Worm (Caenorhabditis elegans) whole organism, L1 larva: ENCODE results near the gene klp-12.
A peak's percentile ranks its signal among the peaks of the same experiment; 100 is the strongest.

Experiments used
- Y116A8C.19 ChIP-seq: sonication (generic microtip); optimal IDR thresholded peaks from 2 replicates; lab custom pipeline; 2016; ENCODE audit warnings: missing compliant biosample characterization, missing genetic modification characterization, borderline replicate concordance
- alr-1 ChIP-seq: fragments of 200-800 bp; sonication (Bioruptor generic); optimal IDR thresholded peaks from 2 replicates; lab custom pipeline; 2018; ENCODE audit warnings: borderline replicate concordance, mild to moderate bottlenecking, missing genetic modification characterization, missing compliant biosample characterization
- ceh-8 ChIP-seq: fragments of 200-800 bp; sonication (Bioruptor generic); optimal IDR thresholded peaks from 2 replicates; lab custom pipeline; 2018; ENCODE audit warnings: mild to moderate bottlenecking, missing genetic modification characterization, moderate library complexity, missing compliant biosample characterization
- ceh-82 ChIP-seq, 3 experiments: fragments of 150-350 bp in 1 of 3; sonication (generic microtip) in 2 of 3; optimal IDR thresholded peaks; 2 replicates each; lab custom pipeline; 2014 to 2017; ENCODE audit warnings: missing biosample characterization in 3 of 3, missing genetic modification characterization in 3 of 3
- ces-1 ChIP-seq: fragments of 150-350 bp; optimal IDR thresholded peaks from 2 replicates; lab custom pipeline; 2014; ENCODE audit warnings: missing biosample characterization, missing genetic modification reagents, missing genetic modification characterization
- dsc-1 ChIP-seq: sonication (generic microtip); optimal IDR thresholded peaks from 2 replicates; lab custom pipeline; 2016; ENCODE audit warnings: mild to moderate bottlenecking, missing genetic modification characterization, missing compliant biosample characterization
- egl-27 ChIP-seq, 2 experiments: fragments of 150-350 bp in 1 of 2; sonication (generic microtip); optimal IDR thresholded peaks; 3 replicates each; lab custom pipeline; 2017 to 2018; ENCODE audit warnings: missing biosample characterization in 2 of 2, missing genetic modification characterization in 2 of 2, missing genetic modification reagents in 2 of 2
- elt-2 ChIP-seq: sonication (generic microtip); optimal IDR thresholded peaks from 2 replicates; lab custom pipeline; 2016; ENCODE audit warnings: missing genetic modification characterization, mild to moderate bottlenecking, inconsistent platforms, missing compliant biosample characterization, missing genetic modification reagents
- elt-3 ChIP-seq, 6 experiments: fragments of 150-350 bp in 1 of 6; sonication (generic microtip); optimal IDR thresholded peaks; 2 replicates each; lab custom pipeline; 2017 to 2018; ENCODE audit warnings: missing biosample characterization in 6 of 6, missing genetic modification characterization in 6 of 6, inconsistent platforms in 1 of 6
- fkh-8 ChIP-seq: sonication (generic microtip); optimal IDR thresholded peaks from 2 replicates; lab custom pipeline; 2016; ENCODE audit warnings: mild to moderate bottlenecking, missing genetic modification characterization, missing compliant biosample characterization
- grh-1 ChIP-seq: fragments of 200-800 bp; sonication (Bioruptor generic); IDR thresholded peaks from 2 replicates; pipeline ENCODE4 v1.3.6; 2022; ENCODE audit warnings: missing genetic modification reagents, missing genetic modification characterization, missing compliant biosample characterization
- hpl-2 ChIP-seq: fragments of 150-350 bp; optimal IDR thresholded peaks from 2 replicates; lab custom pipeline; 2014; ENCODE audit warnings: missing biosample characterization, missing genetic modification reagents, missing genetic modification characterization
- lin-14 ChIP-seq: fragments of 200-800 bp; sonication (Bioruptor generic); optimal IDR thresholded peaks from 2 replicates; lab custom pipeline; 2018; ENCODE audit warnings: mild to moderate bottlenecking, missing genetic modification characterization, moderate library complexity, missing compliant biosample characterization
- lin-15B ChIP-seq: fragments of 150-350 bp; sonication (generic microtip); optimal IDR thresholded peaks from 3 replicates; lab custom pipeline; 2014; ENCODE audit warnings: missing biosample characterization, missing genetic modification characterization
- lin-39 ChIP-seq: fragments of 150-350 bp; optimal IDR thresholded peaks from 2 replicates; lab custom pipeline; 2014; ENCODE audit warnings: missing biosample characterization, missing genetic modification reagents, missing genetic modification characterization
- mab-9 ChIP-seq: fragments of 200-800 bp; sonication (Bioruptor generic); IDR thresholded peaks from 2 replicates; pipeline ENCODE4 v1.3.6; 2022; ENCODE audit warnings: missing genetic modification reagents, missing genetic modification characterization, missing compliant biosample characterization
- mef-2 ChIP-seq: fragments of 150-350 bp; optimal IDR thresholded peaks from 2 replicates; lab custom pipeline; 2014; ENCODE audit warnings: missing biosample characterization, missing genetic modification characterization
- mep-1 ChIP-seq: fragments of 150-350 bp; optimal IDR thresholded peaks from 2 replicates; lab custom pipeline; 2014; ENCODE audit warnings: missing biosample characterization, missing genetic modification characterization
- nhr-12 ChIP-seq: sonication (generic microtip); optimal IDR thresholded peaks from 2 replicates; lab custom pipeline; 2017; ENCODE audit warnings: missing biosample characterization, missing genetic modification characterization
- nhr-19 ChIP-seq: fragments of 200-800 bp; sonication (Bioruptor generic); conservative IDR thresholded peaks from 2 replicates; pipeline ENCODE4 v1.3.6; 2022; ENCODE audit warnings: missing genetic modification characterization, missing compliant biosample characterization
- nhr-237 ChIP-seq: fragments of 150-350 bp; optimal IDR thresholded peaks from 2 replicates; lab custom pipeline; 2014; ENCODE audit warnings: missing biosample characterization, missing genetic modification characterization
- nhr-28 ChIP-seq: fragments of 150-350 bp; optimal IDR thresholded peaks from 2 replicates; lab custom pipeline; 2014; ENCODE audit warnings: missing biosample characterization, missing genetic modification characterization
- nhr-47 ChIP-seq: sonication (generic microtip); optimal IDR thresholded peaks from 2 replicates; lab custom pipeline; 2016; ENCODE audit warnings: mild to moderate bottlenecking, missing genetic modification characterization, moderate library complexity, missing compliant biosample characterization
- nhr-71 ChIP-seq: sonication (generic microtip); optimal IDR thresholded peaks from 2 replicates; lab custom pipeline; 2016; ENCODE audit warnings: mild to moderate bottlenecking, missing genetic modification characterization, moderate library complexity, missing compliant biosample characterization
- nhr-76 ChIP-seq: sonication (generic microtip); optimal IDR thresholded peaks from 2 replicates; lab custom pipeline; 2017; ENCODE audit warnings: missing biosample characterization, missing genetic modification characterization
- nhr-84 ChIP-seq: sonication (generic microtip); optimal IDR thresholded peaks from 2 replicates; lab custom pipeline; 2017; ENCODE audit warnings: missing biosample characterization, missing genetic modification characterization
- pag-3 ChIP-seq: sonication (generic microtip); optimal IDR thresholded peaks from 2 replicates; lab custom pipeline; 2017; ENCODE audit warnings: missing genetic modification characterization, mild to moderate bottlenecking, missing compliant biosample characterization, antibody characterized with exemption, borderline replicate concordance; ENCODE audit not compliant: insufficient read depth
- pax-3 ChIP-seq: fragments of 200-800 bp; sonication (Bioruptor generic); optimal IDR thresholded peaks from 2 replicates; lab custom pipeline; 2018; ENCODE audit warnings: mild to moderate bottlenecking, missing genetic modification characterization, moderate library complexity, missing compliant biosample characterization
- skn-1 ChIP-seq: fragments of 150-350 bp; optimal IDR thresholded peaks from 2 replicates; lab custom pipeline; 2014; ENCODE audit warnings: missing biosample characterization, missing genetic modification characterization
- swsn-7 ChIP-seq: sonication (generic microtip); optimal IDR thresholded peaks from 2 replicates; lab custom pipeline; 2016; ENCODE audit warnings: missing genetic modification characterization, missing compliant biosample characterization
- unc-130 ChIP-seq: fragments of 150-350 bp; optimal IDR thresholded peaks from 2 replicates; lab custom pipeline; 2017; ENCODE audit warnings: missing biosample characterization, missing genetic modification characterization, inconsistent platforms
- unc-86 ChIP-seq: sonication (generic microtip); optimal IDR thresholded peaks from 2 replicates; lab custom pipeline; 2016; ENCODE audit warnings: missing genetic modification characterization, missing compliant biosample characterization
- unc-98 ChIP-seq: fragments of 200-800 bp; sonication (Bioruptor generic); IDR thresholded peaks from 2 replicates; pipeline ENCODE4 v1.3.6; 2022; ENCODE audit warnings: missing genetic modification characterization, missing compliant biosample characterization
- zag-1 ChIP-seq: fragments of 150-350 bp; optimal IDR thresholded peaks from 2 replicates; lab custom pipeline; 2014; ENCODE audit warnings: missing biosample characterization, missing genetic modification characterization
- ztf-4 ChIP-seq: fragments of 150-350 bp; optimal IDR thresholded peaks from 2 replicates; lab custom pipeline; 2014; ENCODE audit warnings: missing biosample characterization, missing genetic modification characterization

The klp-12 gene

ce11 chrIV:11349747-11350146 lies 9.9 kb downstream of the klp-12 start (continued):
- no peak for TF ChIP-seq swsn-7 (tag; lab: Kevin White, UChicago)
- TF ChIP-seq skn-1 (tag; lab: Kevin White, UChicago): no peak
- TF ChIP-seq nhr-28 (tag; lab: Kevin White, UChicago): no peak
- no peak for TF ChIP-seq zag-1 (tag; lab: Kevin White, UChicago)
- TF ChIP-seq pax-3 (tag; lab: Kevin White, UChicago): no peak
- TF ChIP-seq elt-3 (tag; optimal IDR thresholded peaks at IDR 0.05; lab: Kevin White, UChicago): no peak
- TF ChIP-seq nhr-71 (tag; lab: Kevin White, UChicago): peak; percentile 37
- no peak for TF ChIP-seq ces-1 (GFP tag; lab: Kevin White, UChicago)
- no peak for TF ChIP-seq hpl-2 (GFP tag; lab: Kevin White, UChicago)
- TF ChIP-seq ceh-8: no peak
- TF ChIP-seq ceh-82 (tag; optimal IDR thresholded peaks at IDR 0.05; lab: Kevin White, UChicago): peak in 1 of 3 experiments; percentile 1
- peak; percentile 7 for TF ChIP-seq unc-86
- peak; percentile 62 for TF ChIP-seq lin-14 (GFP tag; lab: Kevin White, UChicago)
- TF ChIP-seq lin-15B (tag; lab: Kevin White, UChicago): no peak
- no peak for TF ChIP-seq mep-1
- peak; percentile 7 for TF ChIP-seq mef-2 (tag; lab: Kevin White, UChicago)
- no peak for TF ChIP-seq nhr-12 (tag; lab: Kevin White, UChicago)
- TF ChIP-seq dsc-1 (tag; lab: Kevin White, UChicago): peak; percentile 55
- TF ChIP-seq lin-39 (tag; lab: Kevin White, UChicago): no peak
- no peak for TF ChIP-seq ztf-4 (tag; lab: Kevin White, UChicago)
- no peak for TF ChIP-seq nhr-76 (tag; lab: Kevin White, UChicago)
- TF ChIP-seq pag-3: no peak
- no peak for TF ChIP-seq unc-130 (tag; lab: Kevin White, UChicago)

- peak; percentile 34 for TF ChIP-seq lin-14 (GFP tag; lab: Kevin White, UChicago)
- TF ChIP-seq nhr-84: no peak
- TF ChIP-seq nhr-237 (tag; lab: Kevin White, UChicago): no peak
- TF ChIP-seq grh-1: no peak
Observed at ce11 chrIV:11348822-11349221, 10.8 kb downstream of the klp-12 start.

- TF ChIP-seq fkh-8 (tag; lab: Kevin White, UChicago) (peak; percentile 57), nhr-47 (peak; percentile 11), dsc-1 (tag; lab: Kevin White, UChicago) (peak; percentile 63), mef-2 (tag; lab: Kevin White, UChicago) (peak; percentile 6), unc-98 (GFP tag; lab: Robert Waterston, UW) (no peak)
- TF ChIP-seq, all 84 proteins: peak for 4
Observed at ce11 chrIV:11347275-11347674, 12.4 kb downstream of the klp-12 start.

- no peak for TF ChIP-seq mab-9 (GFP tag; lab: Robert Waterston, UW)
- no peak for TF ChIP-seq pag-3
- TF ChIP-seq Y116A8C.19 (tag; lab: Kevin White, UChicago): no peak
- peak; percentile 94 for TF ChIP-seq alr-1 (tag; lab: Kevin White, UChicago)
- TF ChIP-seq elt-2: no peak
- no peak for TF ChIP-seq nhr-12 (tag; lab: Kevin White, UChicago)
- no peak for TF ChIP-seq nhr-19 (GFP tag; lab: Robert Waterston, UW)
- TF ChIP-seq fkh-8 (tag; lab: Kevin White, UChicago): no peak
- TF ChIP-seq egl-27 (tag; optimal IDR thresholded peaks at IDR 0.05; lab: Kevin White, UChicago): no peak
Observed at ce11 chrIV:11344288-11344687, 15.4 kb downstream of the klp-12 start.
